Fruit fly (Drosophila melanogaster) whole organism, embryonic: ENCODE data around the gene Atac2.

ENCODE experiments used
- CG10431 ChIP-seq: fragments of 200-800 bp; sonication (Bioruptor generic); optimal IDR thresholded peaks from 3 replicates; lab custom pipeline; 2018; ENCODE audit warnings: missing biosample characterization, mild to moderate bottlenecking, missing genetic modification characterization
- CG1529 ChIP-seq: fragments of 200-800 bp; sonication (Bioruptor generic); optimal IDR thresholded peaks from 3 replicates; lab custom pipeline; 2018; ENCODE audit warnings: missing biosample characterization, missing genetic modification characterization
- CG1602 ChIP-seq: fragments of 200-800 bp; sonication (Bioruptor generic); optimal IDR thresholded peaks from 3 replicates; lab custom pipeline; 2016; ENCODE audit warnings: missing biosample characterization, missing genetic modification characterization
- CG17359 ChIP-seq: fragments of 200-800 bp; sonication (Bioruptor generic); optimal IDR thresholded peaks from 3 replicates; lab custom pipeline; 2018; ENCODE audit warnings: missing biosample characterization, mild to moderate bottlenecking, missing genetic modification characterization, moderate library complexity
- CG18619 ChIP-seq: fragments of 200-800 bp; sonication (Bioruptor generic); optimal IDR thresholded peaks from 3 replicates; lab custom pipeline; 2017; ENCODE audit warnings: missing biosample characterization, mild to moderate bottlenecking, missing genetic modification characterization
- CG18764 ChIP-seq: fragments of 200-800 bp; sonication (Bioruptor generic); optimal IDR thresholded peaks from 3 replicates; lab custom pipeline; 2016; ENCODE audit warnings: missing biosample characterization, missing genetic modification characterization
- CG2712 ChIP-seq: fragments of 200-800 bp; optimal IDR thresholded peaks from 3 replicates; lab custom pipeline; 2019; ENCODE audit warnings: missing biosample characterization, mild to moderate bottlenecking, missing genetic modification characterization, moderate library complexity
- CG34422 ChIP-seq: fragments of 200-800 bp; sonication (Bioruptor generic); IDR thresholded peaks from 3 replicates; pipeline ENCODE4 v1.3.6; 2022; ENCODE audit warnings: missing biosample characterization, missing genetic modification characterization
- CG3847 ChIP-seq: fragments of 200-800 bp; sonication (Bioruptor generic); IDR thresholded peaks from 2 replicates; pipeline ENCODE4 v1.3.6; 2022; ENCODE audit warnings: missing biosample characterization, missing genetic modification characterization
- CG4707 ChIP-seq: fragments of 200-800 bp; sonication (Bioruptor generic); optimal IDR thresholded peaks from 2 replicates; lab custom pipeline; 2018; ENCODE audit warnings: missing biosample characterization, mild to moderate bottlenecking, missing genetic modification characterization, moderate library complexity
- CG8281 ChIP-seq: fragments of 200-800 bp; sonication (Bioruptor generic); optimal IDR thresholded peaks from 2 replicates; lab custom pipeline; 2018; ENCODE audit warnings: missing biosample characterization, mild to moderate bottlenecking, missing genetic modification characterization, moderate library complexity
- CrebB ChIP-seq: fragments of 200-800 bp; sonication (Bioruptor generic); optimal IDR thresholded peaks from 3 replicates; lab custom pipeline; 2018; ENCODE audit warnings: missing biosample characterization, mild to moderate bottlenecking, missing genetic modification characterization
- D19B ChIP-seq: fragments of 200-800 bp; sonication (Bioruptor generic); optimal IDR thresholded peaks from 2 replicates; lab custom pipeline; 2017; ENCODE audit warnings: missing biosample characterization, mild to moderate bottlenecking, missing genetic modification characterization
- Drgx ChIP-seq: fragments of 200-800 bp; sonication (Bioruptor generic); IDR thresholded peaks from 2 replicates; pipeline ENCODE4 v1.3.6; 2022; ENCODE audit warnings: missing biosample characterization, missing genetic modification characterization
- H2.0 ChIP-seq: fragments of 200-800 bp; sonication (Bioruptor generic); IDR thresholded peaks from 2 replicates; pipeline ENCODE4 v1.3.6; 2022; ENCODE audit warnings: missing biosample characterization, missing genetic modification characterization
- HLH4C ChIP-seq: fragments of 200-800 bp; sonication (Bioruptor generic); IDR thresholded peaks from 3 replicates; pipeline ENCODE4 v1.3.6; 2022; ENCODE audit warnings: missing biosample characterization, missing genetic modification characterization; ENCODE audit not compliant: partially characterized antibody
- Hr51 ChIP-seq, 2 experiments: fragments of 200-800 bp; sonication (Bioruptor generic); optimal IDR thresholded peaks; 2 replicates in 1 of 2; 3 replicates in 1 of 2; lab custom pipeline; 2016 to 2018; ENCODE audit warnings: missing biosample characterization in 2 of 2, missing genetic modification characterization in 2 of 2, mild to moderate bottlenecking in 1 of 2, moderate library complexity in 1 of 2
- Med ChIP-seq: fragments of 200-800 bp; sonication (Bioruptor generic); peaks from one replicate; lab custom pipeline; 2016; ENCODE audit warnings: missing biosample characterization, missing genetic modification characterization, mild to moderate bottlenecking, inconsistent platforms, moderate library complexity
- NfI ChIP-seq: fragments of 200-800 bp; sonication (Bioruptor generic); optimal IDR thresholded peaks from 3 replicates; lab custom pipeline; 2018; ENCODE audit warnings: missing biosample characterization, mild to moderate bottlenecking, missing genetic modification characterization, moderate library complexity
- Oli ChIP-seq: fragments of 200-800 bp; sonication (Bioruptor generic); optimal IDR thresholded peaks from 2 replicates; lab custom pipeline; 2018; ENCODE audit warnings: missing biosample characterization, mild to moderate bottlenecking, missing genetic modification characterization, moderate library complexity
- ase ChIP-seq: fragments of 200-800 bp; sonication (Bioruptor generic); IDR thresholded peaks from 3 replicates; pipeline ENCODE4 v1.3.6; 2022; ENCODE audit warnings: missing biosample characterization, missing genetic modification characterization
- az2 ChIP-seq: fragments of 200-800 bp; sonication (Bioruptor generic); optimal IDR thresholded peaks from 3 replicates; lab custom pipeline; 2016; ENCODE audit warnings: missing biosample characterization, missing genetic modification characterization
- dm ChIP-seq: fragments of 200-800 bp; sonication (Bioruptor generic); optimal IDR thresholded peaks from 3 replicates; lab custom pipeline; 2016; ENCODE audit warnings: missing biosample characterization, missing genetic modification characterization
- dmrt11E ChIP-seq: fragments of 200-800 bp; sonication (Bioruptor generic); optimal IDR thresholded peaks from 3 replicates; lab custom pipeline; 2018; ENCODE audit warnings: missing biosample characterization, mild to moderate bottlenecking, missing genetic modification characterization, moderate library complexity
- lbe ChIP-seq: fragments of 200-800 bp; sonication (Bioruptor generic); optimal IDR thresholded peaks from 2 replicates; lab custom pipeline; 2016; ENCODE audit warnings: missing biosample characterization, mild to moderate bottlenecking, missing genetic modification characterization
- mirr ChIP-seq: fragments of 200-800 bp; sonication (Bioruptor generic); optimal IDR thresholded peaks from 3 replicates; lab custom pipeline; 2018; ENCODE audit warnings: missing biosample characterization, mild to moderate bottlenecking, missing genetic modification characterization
- otp ChIP-seq: fragments of 200-800 bp; sonication (Bioruptor generic); IDR thresholded peaks from 3 replicates; pipeline ENCODE4, ENCODE4 v1.3.6; 2022; ENCODE audit warnings: missing biosample characterization, missing genetic modification characterization
- sc ChIP-seq, 3 experiments: fragments of >200 bp in 2 of 3; fragments of 200-800 bp in 1 of 3; sonication (Bioruptor generic) in 1 of 3; optimal IDR thresholded peaks; 2 replicates in 2 of 3; 3 replicates in 1 of 3; lab custom pipeline; 2017; ENCODE audit warnings: mild to moderate bottlenecking in 1 of 3, missing biosample characterization in 1 of 3, missing genetic modification characterization in 1 of 3, missing genetic modification reagents in 1 of 3
- sens ChIP-seq: fragments of 200-800 bp; sonication (Bioruptor generic); peaks from one replicate; lab custom pipeline; 2016; ENCODE audit warnings: missing biosample characterization, missing genetic modification characterization
- so ChIP-seq: fragments of 200-800 bp; sonication (Bioruptor generic); IDR thresholded peaks from 3 replicates; pipeline ENCODE4 v1.3.6; 2022; ENCODE audit warnings: missing biosample characterization, missing genetic modification characterization
- ssp ChIP-seq: fragments of 200-800 bp; sonication (Bioruptor generic); IDR thresholded peaks from 2 replicates; pipeline ENCODE4 v1.3.6; 2022; ENCODE audit warnings: missing biosample characterization, missing genetic modification characterization
- tna ChIP-seq: fragments of 200-800 bp; sonication (Bioruptor generic); IDR thresholded peaks from 2 replicates; pipeline ENCODE4 v1.3.6; 2022; ENCODE audit warnings: missing biosample characterization, missing genetic modification characterization; ENCODE audit not compliant: partially characterized antibody
- tx ChIP-seq: fragments of 200-800 bp; sonication (Bioruptor generic); optimal IDR thresholded peaks from 2 replicates; lab custom pipeline; 2016; ENCODE audit warnings: missing biosample characterization, missing genetic modification characterization
- vvl ChIP-seq: fragments of 200-800 bp; sonication (Bioruptor generic); IDR thresholded peaks from 2 replicates; pipeline ENCODE4 v1.3.6; 2022; ENCODE audit warnings: missing biosample characterization, missing genetic modification characterization
- zfh1 ChIP-seq: fragments of 200-800 bp; sonication (Bioruptor generic); IDR thresholded peaks from 3 replicates; pipeline ENCODE4 v1.3.6; 2022; ENCODE audit warnings: missing biosample characterization, missing genetic modification characterization
- zfh2 ChIP-seq: fragments of 200-800 bp; sonication (Bioruptor generic); optimal IDR thresholded peaks from 2 replicates; lab custom pipeline; 2016; ENCODE audit warnings: missing biosample characterization, missing genetic modification characterization

The Atac2 gene

dm6 chr2L:18647857-18648652 lies 36.0 kb upstream of the Atac2 start (continued):
- peak; percentile 32 for TF ChIP-seq az2
- TF ChIP-seq CG17359 (tag; lab: Kevin White, UChicago) = no peak
- no peak for TF ChIP-seq NfI (GFP tag; lab: Kevin White, UChicago)
- no peak for TF ChIP-seq H2.0 (GFP tag; lab: Robert Waterston, UW)
- peak; percentile 27 for TF ChIP-seq CG1529 (GFP tag; lab: Kevin White, UChicago)
- 0 out of 2 replicates have a peak, but pooled peaks have one; percentile 18 for TF ChIP-seq CG3847 (GFP tag; lab: Robert Waterston, UW)
- TF ChIP-seq CG10431 (GFP tag; lab: Kevin White, UChicago) = no peak
- no peak for TF ChIP-seq ssp (GFP tag; lab: Robert Waterston, UW)
- peak in 1 of 2 experiments; percentile 46 for TF ChIP-seq Hr51 (GFP tag; optimal IDR thresholded peaks at IDR 0.05; lab: Kevin White, UChicago)
- TF ChIP-seq tna = no peak
- peak; percentile 14 for TF ChIP-seq CG18619 (GFP tag; lab: Kevin White, UChicago)
- peak; percentile 16 for TF ChIP-seq dm (GFP tag; lab: Kevin White, UChicago)
- no peak for TF ChIP-seq D19B (GFP tag; lab: Kevin White, UChicago)
- no peak for TF ChIP-seq CG18764
- no peak for TF ChIP-seq CG1602 (GFP tag; lab: Kevin White, UChicago)
- TF ChIP-seq ase (GFP tag; lab: Robert Waterston, UW) = no peak
- TF ChIP-seq tx (GFP tag; lab: Kevin White, UChicago) = no peak
- TF ChIP-seq dmrt11E (tag; lab: Kevin White, UChicago) = peak; percentile 59
- TF ChIP-seq otp (GFP tag; lab: Robert Waterston, UW) = 0 out of 3 replicates have a peak, but pooled peaks have one; percentile 5
- no peak for TF ChIP-seq sc (optimal IDR thresholded peaks at IDR 0.05; lab: Kevin White, UChicago)
- peak; percentile 7 for TF ChIP-seq sc (GFP tag; optimal IDR thresholded peaks at IDR 0.05; lab: Kevin White, UChicago)
- no peak for TF ChIP-seq CG2712

- TF ChIP-seq Drgx (GFP tag; lab: Robert Waterston, UW) (peak; percentile 61), CG4707 (no peak), CG34422 (GFP tag; lab: Robert Waterston, UW) (no peak), Oli (tag; lab: Kevin White, UChicago) (no peak), CrebB (tag; lab: Kevin White, UChicago) (no peak), so (GFP tag; lab: Robert Waterston, UW) (no peak), lbe (GFP tag; lab: Kevin White, UChicago) (peak; percentile 2), sens (GFP tag; lab: Kevin White, UChicago) (peak; percentile 42), Med (GFP tag; lab: Kevin White, UChicago) (peak; percentile 32)
These were observed 33.4 kb upstream of the Atac2 start for dm6 chr2L:18645468-18645867.

dm6 chr2L:18641087-18641486 lies 29.0 kb upstream of the Atac2 start:
- TF ChIP-seq HLH4C (GFP tag; lab: Robert Waterston, UW) = no peak
- no peak for TF ChIP-seq zfh2
- no peak for TF ChIP-seq zfh1 (GFP tag; lab: Robert Waterston, UW)
- peak; percentile 96 for TF ChIP-seq CG8281
- TF ChIP-seq mirr (GFP tag; lab: Kevin White, UChicago) = peak; percentile 20
- TF ChIP-seq vvl (GFP tag; lab: Robert Waterston, UW) = 0 out of 2 replicates have a peak, but pooled peaks have one; percentile 34
